Worm (Caenorhabditis elegans): ENCODE measurements around the gene lgc-45.

- TF ChIP-seq W03F9.2 (tag; optimal IDR thresholded peaks at IDR 0.05) (peak; percentile 41), dao-5 (tag; optimal IDR thresholded peaks at IDR 0.05) (no peak)
Measured at ce11 chrII:3553453-3553852, 3.8 kb upstream of the lgc-45 start, which contains the start of gene dnc-3.

Measured in whole organism, L4/young adult.